Worm (Caenorhabditis elegans) whole organism, young adult: ENCODE data around the gene Y52E8A.6.

Experiments used
- B0019.2 ChIP-seq: fragments of 200-800 bp; sonication (Bioruptor generic); conservative IDR thresholded peaks from 2 replicates; pipeline ENCODE4 v1.3.6; 2022; ENCODE audit warnings: missing genetic modification reagents, missing genetic modification characterization, missing compliant biosample characterization
- C17E4.6 ChIP-seq: fragments of 200-800 bp; sonication (Bioruptor generic); IDR thresholded peaks from 2 replicates; pipeline ENCODE4 v1.3.6; 2022; ENCODE audit warnings: missing genetic modification reagents, missing genetic modification characterization, missing compliant biosample characterization
- F33H1.4 ChIP-seq: fragments of 200-800 bp; sonication (Bioruptor generic); IDR thresholded peaks from 2 replicates; pipeline ENCODE4 v1.3.6; 2022; ENCODE audit warnings: missing genetic modification reagents, missing genetic modification characterization, missing compliant biosample characterization
- F49E8.2 ChIP-seq: sonication (generic microtip); optimal IDR thresholded peaks from 3 replicates; lab custom pipeline; 2017; ENCODE audit warnings: missing genetic modification characterization, mild to moderate bottlenecking, missing compliant biosample characterization, antibody characterized with exemption, moderate library complexity; ENCODE audit not compliant: insufficient read depth
- F55B11.4 ChIP-seq: sonication (generic microtip); optimal IDR thresholded peaks from 2 replicates; lab custom pipeline; 2016; ENCODE audit warnings: missing compliant biosample characterization, missing genetic modification characterization, borderline replicate concordance; ENCODE audit not compliant: insufficient read depth
- Y53G8AR.9 ChIP-seq: fragments of 200-800 bp; sonication (Bioruptor generic); conservative IDR thresholded peaks from 2 replicates; pipeline ENCODE4 v1.3.6; 2022; ENCODE audit warnings: missing genetic modification reagents, missing genetic modification characterization, missing compliant biosample characterization
- Y67H2A.10 ChIP-seq: fragments of 200-800 bp; sonication (Bioruptor generic); conservative IDR thresholded peaks from 2 replicates; pipeline ENCODE4 v1.3.6; 2022; ENCODE audit warnings: missing genetic modification reagents, missing genetic modification characterization, missing compliant biosample characterization
- ama-1 ChIP-seq, 3 experiments: fragments of 150-350 bp in 1 of 3; sonication (generic microtip) in 2 of 3; optimal IDR thresholded peaks; 2 replicates each; lab custom pipeline; 2014 to 2018; ENCODE audit warnings: missing biosample characterization in 2 of 3, missing genetic modification characterization in 2 of 3, missing genetic modification reagents in 2 of 3
- attf-3 ChIP-seq: fragments of 200-800 bp; sonication (Bioruptor generic); conservative IDR thresholded peaks from 2 replicates; pipeline ENCODE4 v1.3.6; 2022; ENCODE audit warnings: missing genetic modification reagents, missing genetic modification characterization, missing compliant biosample characterization
- attf-6 ChIP-seq: fragments of 200-800 bp; sonication (Bioruptor generic); IDR thresholded peaks from 2 replicates; pipeline ENCODE4 v1.3.6; 2022; ENCODE audit warnings: missing genetic modification reagents, missing genetic modification characterization, missing compliant biosample characterization
- bed-1 ChIP-seq: fragments of 200-800 bp; sonication (Bioruptor generic); IDR thresholded peaks from 2 replicates; pipeline ENCODE4 v1.3.6; 2022; ENCODE audit warnings: missing genetic modification reagents, missing genetic modification characterization, missing compliant biosample characterization
- bed-2 ChIP-seq: fragments of 200-800 bp; sonication (Bioruptor generic); IDR thresholded peaks from 2 replicates; pipeline ENCODE4 v1.3.6; 2022; ENCODE audit warnings: missing genetic modification reagents, missing genetic modification characterization, missing compliant biosample characterization
- ceh-40 ChIP-seq: fragments of 200-800 bp; sonication (Bioruptor generic); IDR thresholded peaks from 2 replicates; pipeline ENCODE4 v1.3.6; 2022; ENCODE audit warnings: missing genetic modification characterization, missing compliant biosample characterization
- ceh-58 ChIP-seq: fragments of 200-800 bp; sonication (Bioruptor generic); IDR thresholded peaks from 2 replicates; pipeline ENCODE4 v1.3.6; 2022; ENCODE audit warnings: missing genetic modification characterization, missing compliant biosample characterization
- dox-1 ChIP-seq: fragments of 200-800 bp; sonication (Bioruptor generic); IDR thresholded peaks from 2 replicates; pipeline ENCODE4 v1.3.6; 2022; ENCODE audit warnings: missing genetic modification reagents, missing genetic modification characterization, missing compliant biosample characterization
- dpff-1 ChIP-seq: sonication (generic microtip); optimal IDR thresholded peaks from 2 replicates; lab custom pipeline; 2017; ENCODE audit warnings: mild to moderate bottlenecking, missing genetic modification characterization, missing compliant biosample characterization
- ets-4 ChIP-seq: fragments of 200-800 bp; sonication (Bioruptor generic); optimal IDR thresholded peaks from 2 replicates; lab custom pipeline; 2018; ENCODE audit warnings: mild to moderate bottlenecking, missing genetic modification characterization, missing compliant biosample characterization
- fkh-3 ChIP-seq: sonication (generic microtip); optimal IDR thresholded peaks from 2 replicates; lab custom pipeline; 2016; ENCODE audit warnings: mild to moderate bottlenecking, missing genetic modification characterization, missing compliant biosample characterization
- gei-17 ChIP-seq: fragments of 200-800 bp; sonication (Bioruptor generic); optimal IDR thresholded peaks from 2 replicates; lab custom pipeline; 2018; ENCODE audit warnings: mild to moderate bottlenecking, missing genetic modification characterization, missing compliant biosample characterization
- hmg-1.2 ChIP-seq: fragments of 200-800 bp; sonication (Bioruptor generic); IDR thresholded peaks from 2 replicates; pipeline ENCODE4 v1.3.6; 2022; ENCODE audit warnings: missing genetic modification reagents, missing genetic modification characterization, missing compliant biosample characterization
- let-607 ChIP-seq, 2 experiments: fragments of 200-800 bp in 1 of 2; sonication (Bioruptor generic) in 1 of 2; sonication (generic microtip) in 1 of 2; optimal IDR thresholded peaks; 2 replicates each; lab custom pipeline; 2016 to 2018; ENCODE audit warnings: mild to moderate bottlenecking in 2 of 2, missing compliant biosample characterization in 2 of 2, missing genetic modification characterization in 2 of 2, moderate library complexity in 2 of 2, missing genotype in 1 of 2
- lin-26 ChIP-seq: fragments of 200-800 bp; sonication (Bioruptor generic); IDR thresholded peaks from 2 replicates; pipeline ENCODE4 v1.3.6; 2022; ENCODE audit warnings: missing genetic modification reagents, missing genetic modification characterization, missing compliant biosample characterization
- lin-35 ChIP-seq, 3 experiments: fragments of 150-350 bp in 2 of 3; sonication (generic microtip) in 1 of 3; optimal IDR thresholded peaks; 2 replicates each; lab custom pipeline; 2014 to 2018; ENCODE audit warnings: missing biosample characterization in 3 of 3, missing genetic modification characterization in 3 of 3, missing genetic modification reagents in 3 of 3
- mel-28 ChIP-seq: sonication (generic microtip); optimal IDR thresholded peaks from 2 replicates; lab custom pipeline; 2016; ENCODE audit warnings: borderline replicate concordance, mild to moderate bottlenecking, missing genetic modification characterization, missing compliant biosample characterization
- mes-4 ChIP-seq: sonication (generic microtip); optimal IDR thresholded peaks from 2 replicates; lab custom pipeline; 2016; ENCODE audit warnings: missing genotype, missing genetic modification characterization, missing compliant biosample characterization
- nfya-2 ChIP-seq: fragments of 200-800 bp; sonication (Bioruptor generic); IDR thresholded peaks from 2 replicates; pipeline ENCODE4 v1.3.6; 2022; ENCODE audit warnings: missing genetic modification reagents, missing genetic modification characterization, missing compliant biosample characterization
- nfyb-1 ChIP-seq: fragments of 200-800 bp; sonication (Bioruptor generic); IDR thresholded peaks from 2 replicates; pipeline ENCODE4 v1.3.6; 2022; ENCODE audit warnings: missing genetic modification reagents, missing genetic modification characterization, missing compliant biosample characterization
- nhr-120 ChIP-seq: fragments of 200-800 bp; sonication (Bioruptor generic); IDR thresholded peaks from 2 replicates; pipeline ENCODE4 v1.3.6; 2022; ENCODE audit warnings: missing genetic modification characterization, missing compliant biosample characterization
- nhr-80 ChIP-seq: sonication (generic microtip); optimal IDR thresholded peaks from 2 replicates; lab custom pipeline; 2016; ENCODE audit warnings: missing genetic modification characterization, missing compliant biosample characterization
- repo-1 ChIP-seq: sonication (generic microtip); optimal IDR thresholded peaks from 2 replicates; lab custom pipeline; 2017; ENCODE audit warnings: mild to moderate bottlenecking, missing genetic modification characterization, missing compliant biosample characterization
- sea-2 ChIP-seq: fragments of 200-800 bp; sonication (Bioruptor generic); IDR thresholded peaks from 2 replicates; pipeline ENCODE4 v1.3.6; 2022; ENCODE audit warnings: missing genetic modification characterization, missing compliant biosample characterization
- snpc-3.4 ChIP-seq: sonication (generic microtip); optimal IDR thresholded peaks from 2 replicates; lab custom pipeline; 2017; ENCODE audit warnings: missing genetic modification characterization, mild to moderate bottlenecking, missing compliant biosample characterization, antibody characterized with exemption, moderate library complexity, missing genotype, missing genetic modification reagents
- somi-1 ChIP-seq: fragments of 200-800 bp; sonication (Bioruptor generic); optimal IDR thresholded peaks from 2 replicates; lab custom pipeline; 2018; ENCODE audit warnings: mild to moderate bottlenecking, missing genetic modification characterization, missing compliant biosample characterization
- unc-130 ChIP-seq: sonication (generic microtip); optimal IDR thresholded peaks from 2 replicates; lab custom pipeline; 2016; ENCODE audit warnings: missing genetic modification reagents, missing genetic modification characterization, missing compliant biosample characterization
- ztf-18 ChIP-seq: sonication (generic microtip); optimal IDR thresholded peaks from 2 replicates; lab custom pipeline; 2016; ENCODE audit warnings: missing genotype, mild to moderate bottlenecking, missing genetic modification characterization, missing compliant biosample characterization
- ztf-26 ChIP-seq: sonication (generic microtip); optimal IDR thresholded peaks from 2 replicates; lab custom pipeline; 2017; ENCODE audit warnings: missing genetic modification characterization, missing compliant biosample characterization
- ztf-28 ChIP-seq: fragments of 200-800 bp; sonication (Bioruptor generic); IDR thresholded peaks from 2 replicates; pipeline ENCODE4 v1.3.6; 2022; ENCODE audit warnings: missing genetic modification reagents, missing genetic modification characterization, missing compliant biosample characterization

Y52E8A.6 gene

DNA sequence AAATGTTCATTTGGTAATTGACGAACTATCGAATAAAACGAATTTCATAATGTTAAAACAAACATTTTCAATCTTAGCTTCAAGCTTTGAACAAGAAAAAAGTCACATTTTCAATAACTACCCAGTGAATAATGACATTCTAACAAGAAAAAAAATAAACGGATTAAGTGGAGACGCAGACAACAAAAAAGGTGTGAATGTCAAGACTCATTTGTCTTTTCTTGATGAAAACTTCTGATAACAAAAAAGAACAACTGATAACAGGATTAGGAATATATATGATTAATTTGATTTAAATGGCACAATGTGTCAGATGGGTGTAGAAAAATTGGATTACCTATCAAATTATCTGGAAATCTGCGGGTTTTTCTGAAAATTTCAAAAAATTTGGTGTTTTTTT lies 31.2 kb downstream of the Y52E8A.6 start:
- TF ChIP-seq ama-1 (optimal IDR thresholded peaks at IDR 0.05; lab: Kevin White, UChicago) (no peak), ama-1 (GFP tag; optimal IDR thresholded peaks at IDR 0.05; lab: Kevin White, UChicago) (no peak), let-607 (tag; optimal IDR thresholded peaks at IDR 0.05; lab: Kevin White, UChicago) (no peak), lin-35 (GFP tag; optimal IDR thresholded peaks at IDR 0.05; lab: Kevin White, UChicago) (no peak), Y67H2A.10 (GFP tag; lab: Robert Waterston, UW) (no peak), nhr-80 (tag; lab: Kevin White, UChicago) (no peak), snpc-3.4 (tag; lab: Kevin White, UChicago) (no peak), nfya-2 (no peak), attf-3 (GFP tag; lab: Robert Waterston, UW) (no peak), dox-1 (GFP tag; lab: Robert Waterston, UW) (no peak), F55B11.4 (no peak), repo-1 (no peak), dpff-1 (tag; lab: Kevin White, UChicago) (no peak), ceh-40 (GFP tag; lab: Robert Waterston, UW) (no peak), attf-6 (GFP tag; lab: Robert Waterston, UW) (no peak), sea-2 (GFP tag; lab: Robert Waterston, UW) (no peak), lin-26 (no peak), F49E8.2 (no peak), mes-4 (tag; lab: Kevin White, UChicago) (no peak), ztf-18 (tag; lab: Kevin White, UChicago) (no peak), F33H1.4 (no peak)

DNA sequence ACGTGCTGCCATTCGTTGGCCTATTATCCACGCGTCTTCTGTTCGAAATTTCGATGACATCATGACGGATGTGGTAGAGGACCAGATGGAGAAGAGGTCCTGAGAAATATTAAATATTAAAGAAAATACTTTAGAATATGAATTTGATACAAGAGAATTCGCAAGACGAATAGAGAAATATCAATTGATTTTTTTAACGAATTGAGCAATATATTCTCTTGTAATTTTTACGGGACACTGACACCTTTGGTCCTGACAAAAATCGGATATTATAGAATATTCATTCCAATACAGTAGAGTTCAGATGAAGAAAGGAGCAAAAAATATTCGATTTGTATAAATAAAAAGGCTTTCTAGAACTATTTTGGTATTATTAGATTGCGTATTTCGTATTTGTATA lies 31.7 kb downstream of the Y52E8A.6 start, which contains the start of gene C01F1.6:
Gene C01F1.6 (minus strand): TSS at position 101 of the 400 bp plus-strand sequence.
- TF ChIP-seq nhr-120 (GFP tag; lab: Robert Waterston, UW) (no peak), dpff-1 (tag; lab: Kevin White, UChicago) (no peak), fkh-3 (no peak), mes-4 (tag; lab: Kevin White, UChicago) (no peak), bed-2 (GFP tag; lab: Robert Waterston, UW) (no peak), Y53G8AR.9 (GFP tag; lab: Robert Waterston, UW) (no peak), somi-1 (GFP tag; lab: Kevin White, UChicago) (no peak), ztf-28 (GFP tag; lab: Robert Waterston, UW) (no peak), unc-130 (no peak), ets-4 (GFP tag; lab: Kevin White, UChicago) (no peak), C17E4.6 (no peak), bed-1 (GFP tag; lab: Robert Waterston, UW) (no peak), ceh-58 (GFP tag; lab: Robert Waterston, UW) (no peak), gei-17 (GFP tag; lab: Kevin White, UChicago) (no peak), B0019.2 (no peak), F33H1.4 (no peak), ztf-26 (tag; lab: Kevin White, UChicago) (no peak), hmg-1.2 (GFP tag; lab: Robert Waterston, UW) (no peak)

DNA sequence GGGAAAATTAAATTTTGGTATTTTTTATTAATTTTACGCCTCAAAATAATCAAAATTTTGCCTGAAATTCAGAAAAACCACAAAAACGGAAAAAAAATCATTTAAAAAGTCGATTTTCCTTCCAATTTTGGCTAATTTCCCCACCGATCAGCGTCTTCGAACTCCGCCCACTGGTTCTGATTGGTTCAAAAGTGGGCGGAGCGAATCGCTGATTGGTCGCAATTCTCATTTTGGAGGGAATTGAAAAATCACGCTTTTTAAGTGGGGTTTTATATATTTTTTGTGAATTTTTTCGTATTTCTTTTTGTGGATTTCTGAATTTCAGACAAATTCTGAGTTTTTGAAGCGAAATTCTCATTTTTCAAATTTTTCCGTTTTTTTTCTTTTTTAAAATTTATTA lies 32.8 kb downstream of the Y52E8A.6 start:
- TF ChIP-seq nfyb-1 (0 out of 2 replicates have a peak, but pooled peaks have one; percentile 31), mel-28 (no peak)
